Worm (Caenorhabditis elegans): Measurements from ENCODE around the gene F36H1.12.

F36H1.12 gene

ce11 chrIV:11022303-11022702 is 31.2 kb downstream of the F36H1.12 start, which contains the start of gene alh-3:
Gene alh-3, plus strand, starts transcription at chrIV:11022603.
- TF ChIP-seq ztf-4 (tag; optimal IDR thresholded peaks at IDR 0.05) = no peak
- no peak for TF ChIP-seq ces-1 (GFP tag; optimal IDR thresholded peaks at IDR 0.05)
- no peak for TF ChIP-seq lin-13 (GFP tag; optimal IDR thresholded peaks at IDR 0.05)
- TF ChIP-seq fkh-4 (tag; optimal IDR thresholded peaks at IDR 0.05; ENCODE audit: borderline replicate concordance) = no peak
- TF ChIP-seq efl-1 (optimal IDR thresholded peaks at IDR 0.05) = no peak
- no peak for TF ChIP-seq efl-1 (GFP tag; optimal IDR thresholded peaks at IDR 0.05 in 1 of 2)
- no peak for TF ChIP-seq irx-1 (tag; optimal IDR thresholded peaks at IDR 0.05)
- no peak for TF ChIP-seq fkh-10 (GFP tag; optimal IDR thresholded peaks at IDR 0.05)
- no peak for TF ChIP-seq nhr-237 (tag; optimal IDR thresholded peaks at IDR 0.05)
- no peak for TF ChIP-seq ceh-8 (GFP tag; optimal IDR thresholded peaks at IDR 0.05)
- no peak for TF ChIP-seq vab-15 (tag; optimal IDR thresholded peaks at IDR 0.05)

ce11 chrIV:11021512-11022268 is 31.8 kb downstream of the F36H1.12 start, which contains the start of gene mogs-1:
Gene mogs-1, minus strand, starts transcription at chrIV:11021928.
- TF ChIP-seq dsc-1 (tag; optimal IDR thresholded peaks at IDR 0.05) (no peak), elt-3 (tag; optimal IDR thresholded peaks at IDR 0.05) (peak in 1 of 6 experiments; percentile 72), nhr-85 (tag) (peak; percentile 87), mab-9 (GFP tag; IDR thresholded peaks at IDR 0.05) (no peak), tbx-2 (tag; optimal IDR thresholded peaks at IDR 0.05) (peak; percentile 11), mep-1 (tag; optimal IDR thresholded peaks at IDR 0.05) (peak; percentile 50), lin-35 (GFP tag; optimal IDR thresholded peaks at IDR 0.05) (peak in 1 of 2 experiments; percentile 39), efl-3 (GFP tag; optimal IDR thresholded peaks at IDR 0.05) (no peak), alr-1 (tag; optimal IDR thresholded peaks at IDR 0.05; ENCODE audit: borderline replicate concordance) (no peak), lir-3 (tag; optimal IDR thresholded peaks at IDR 0.05; ENCODE audit: poor library complexity) (no peak), isw-1 (GFP tag; IDR thresholded peaks at IDR 0.05) (no peak), ztf-4 (tag; optimal IDR thresholded peaks at IDR 0.05) (peak; percentile 60), lin-14 (GFP tag; optimal IDR thresholded peaks at IDR 0.05) (peak; percentile 65), blmp-1 (tag; optimal IDR thresholded peaks at IDR 0.05) (peak; percentile 73), lin-15B (tag; optimal IDR thresholded peaks at IDR 0.05) (no peak), nhr-28 (tag; optimal IDR thresholded peaks at IDR 0.05) (no peak), nhr-19 (GFP tag; conservative IDR thresholded peaks at IDR 0.05) (0 out of 2 replicates have a peak, but pooled peaks have one; percentile 26), pag-3 (tag; optimal IDR thresholded peaks at IDR 0.05; ENCODE audit: borderline replicate concordance, insufficient read depth) (no peak), efl-1 (optimal IDR thresholded peaks at IDR 0.05) (no peak), efl-1 (GFP tag; optimal IDR thresholded peaks at IDR 0.05 in 1 of 2) (peak in 1 of 2 experiments; percentile 60), tlp-1 (tag; optimal IDR thresholded peaks at IDR 0.05) (no peak), ztf-11 (tag; optimal IDR thresholded peaks at IDR 0.05) (no peak), nhr-11 (tag; optimal IDR thresholded peaks at IDR 0.05) (no peak), nhr-71 (tag; optimal IDR thresholded peaks at IDR 0.05) (peak; percentile 51), mdl-1 (tag; optimal IDR thresholded peaks at IDR 0.05) (peak in 1 of 2 experiments; percentile 56), egl-13 (tag; optimal IDR thresholded peaks at IDR 0.05) (no peak), nhr-20 (tag; optimal IDR thresholded peaks at IDR 0.05) (peak; percentile 62), unc-130 (tag; optimal IDR thresholded peaks at IDR 0.05) (peak; percentile 1), snu-23 (GFP tag; optimal IDR thresholded peaks at IDR 0.05) (peak; percentile 38), lin-13 (GFP tag; optimal IDR thresholded peaks at IDR 0.05) (no peak)

- no peak for TF ChIP-seq zag-1 (tag; optimal IDR thresholded peaks at IDR 0.05)
- TF ChIP-seq nhr-90 (tag; optimal IDR thresholded peaks at IDR 0.05; ENCODE audit: poor library complexity) = no peak
- peak; percentile 19 for TF ChIP-seq swsn-7 (tag; optimal IDR thresholded peaks at IDR 0.05)
- TF ChIP-seq pag-3 (tag; optimal IDR thresholded peaks at IDR 0.05; ENCODE audit: borderline replicate concordance, insufficient read depth) = peak; percentile 22
- no peak for TF ChIP-seq egl-13 (tag; optimal IDR thresholded peaks at IDR 0.05)
- TF ChIP-seq ceh-63 (GFP tag; optimal IDR thresholded peaks at IDR 0.05) = no peak
- TF ChIP-seq grh-1 (GFP tag; IDR thresholded peaks at IDR 0.05) = no peak
- peak; percentile 65 for TF ChIP-seq mep-1 (tag; optimal IDR thresholded peaks at IDR 0.05)
- TF ChIP-seq jun-1 (tag; optimal IDR thresholded peaks at IDR 0.05) = no peak
- TF ChIP-seq tlp-1 (tag; optimal IDR thresholded peaks at IDR 0.05) = no peak
- peak; percentile 54 for TF ChIP-seq nhr-20 (tag; optimal IDR thresholded peaks at IDR 0.05)
- TF ChIP-seq unc-30 (tag; optimal IDR thresholded peaks at IDR 0.05) = no peak
- no peak for TF ChIP-seq nhr-237 (tag; optimal IDR thresholded peaks at IDR 0.05)
- no peak for TF ChIP-seq zip-4 (GFP tag; optimal IDR thresholded peaks at IDR 0.05)
- TF ChIP-seq xbp-1 (tag; optimal IDR thresholded peaks at IDR 0.05) = peak; percentile 31
- no peak for TF ChIP-seq vab-15 (tag; optimal IDR thresholded peaks at IDR 0.05)
- TF ChIP-seq nhr-47 (tag; optimal IDR thresholded peaks at IDR 0.05) = peak; percentile 24
These were observed 33.4 kb downstream of the F36H1.12 start, which contains the start of gene F13H10.8 for ce11 chrIV:11019962-11020550. Gene F13H10.8, plus strand, starts transcription at chrIV:11020517.
